Worm (Caenorhabditis elegans) whole organism, L1 larva: Measurements from ENCODE around the gene nkat-1.

Experiments used
- C04F5.9 ChIP-seq: sonication (generic microtip); optimal IDR thresholded peaks from 2 replicates; lab custom pipeline; 2016; ENCODE audit warnings: missing genetic modification characterization, missing compliant biosample characterization
- F16B12.6 ChIP-seq: fragments of 150-350 bp; optimal IDR thresholded peaks from 2 replicates; lab custom pipeline; 2014; ENCODE audit warnings: missing biosample characterization, missing genetic modification characterization
- aha-1 ChIP-seq: fragments of 150-350 bp; optimal IDR thresholded peaks from 2 replicates; lab custom pipeline; 2014; ENCODE audit warnings: missing biosample characterization, missing genetic modification characterization
- alr-1 ChIP-seq: fragments of 200-800 bp; sonication (Bioruptor generic); optimal IDR thresholded peaks from 2 replicates; lab custom pipeline; 2018; ENCODE audit warnings: borderline replicate concordance, mild to moderate bottlenecking, missing genetic modification characterization, missing compliant biosample characterization
- ama-1 ChIP-seq: fragments of 150-350 bp; optimal IDR thresholded peaks from 2 replicates; lab custom pipeline; 2014
- ceh-63 ChIP-seq: fragments of 200-800 bp; sonication (Bioruptor generic); optimal IDR thresholded peaks from 2 replicates; lab custom pipeline; 2018; ENCODE audit warnings: mild to moderate bottlenecking, missing genetic modification characterization, missing compliant biosample characterization
- ceh-8 ChIP-seq: fragments of 200-800 bp; sonication (Bioruptor generic); optimal IDR thresholded peaks from 2 replicates; lab custom pipeline; 2018; ENCODE audit warnings: mild to moderate bottlenecking, missing genetic modification characterization, moderate library complexity, missing compliant biosample characterization
- ceh-82 ChIP-seq, 3 experiments: fragments of 150-350 bp in 1 of 3; sonication (generic microtip) in 2 of 3; optimal IDR thresholded peaks; 2 replicates each; lab custom pipeline; 2014 to 2017; ENCODE audit warnings: missing biosample characterization in 3 of 3, missing genetic modification characterization in 3 of 3
- ceh-88 ChIP-seq: fragments of 200-800 bp; sonication (Bioruptor generic); IDR thresholded peaks from 2 replicates; pipeline ENCODE4 v1.3.6; 2022; ENCODE audit warnings: missing genetic modification characterization, missing compliant biosample characterization
- ceh-90 ChIP-seq: sonication (generic microtip); optimal IDR thresholded peaks from 2 replicates; lab custom pipeline; 2016; ENCODE audit warnings: missing genetic modification characterization, missing compliant biosample characterization
- ces-1 ChIP-seq: fragments of 150-350 bp; optimal IDR thresholded peaks from 2 replicates; lab custom pipeline; 2014; ENCODE audit warnings: missing biosample characterization, missing genetic modification reagents, missing genetic modification characterization
- dpl-1 ChIP-seq, 3 experiments: fragments of 150-350 bp in 2 of 3; sonication (generic microtip) in 1 of 3; optimal IDR thresholded peaks; 2 replicates each; lab custom pipeline; 2014 to 2017; ENCODE audit warnings: missing biosample characterization in 3 of 3, missing genetic modification characterization in 3 of 3, missing genetic modification reagents in 3 of 3
- efl-3 ChIP-seq: fragments of 200-800 bp; sonication (Bioruptor generic); optimal IDR thresholded peaks from 2 replicates; lab custom pipeline; 2018; ENCODE audit warnings: mild to moderate bottlenecking, missing genetic modification characterization, missing compliant biosample characterization
- egl-27 ChIP-seq, 2 experiments: fragments of 150-350 bp in 1 of 2; sonication (generic microtip); optimal IDR thresholded peaks; 3 replicates each; lab custom pipeline; 2017 to 2018; ENCODE audit warnings: missing biosample characterization in 2 of 2, missing genetic modification characterization in 2 of 2, missing genetic modification reagents in 2 of 2
- elt-2 ChIP-seq: sonication (generic microtip); optimal IDR thresholded peaks from 2 replicates; lab custom pipeline; 2016; ENCODE audit warnings: missing genetic modification characterization, mild to moderate bottlenecking, inconsistent platforms, missing compliant biosample characterization, missing genetic modification reagents
- ets-5 ChIP-seq: fragments of 200-800 bp; sonication (Bioruptor generic); IDR thresholded peaks from 2 replicates; pipeline ENCODE4 v1.3.6; 2022; ENCODE audit warnings: missing genetic modification characterization, missing compliant biosample characterization
- fkh-10 ChIP-seq: sonication (generic microtip); optimal IDR thresholded peaks from 2 replicates; lab custom pipeline; 2017; ENCODE audit warnings: missing biosample characterization, missing genetic modification reagents, missing genetic modification characterization
- fos-1 ChIP-seq: fragments of 150-350 bp; optimal IDR thresholded peaks from 2 replicates; lab custom pipeline; 2014; ENCODE audit warnings: missing biosample characterization, missing genetic modification characterization
- hlh-17 ChIP-seq: fragments of 200-800 bp; sonication (Bioruptor generic); optimal IDR thresholded peaks from 2 replicates; lab custom pipeline; 2018; ENCODE audit warnings: missing genetic modification characterization, mild to moderate bottlenecking, missing compliant biosample characterization, moderate library complexity, borderline replicate concordance
- hlh-4 ChIP-seq: sonication (generic microtip); optimal IDR thresholded peaks from 2 replicates; lab custom pipeline; 2016; ENCODE audit warnings: mild to moderate bottlenecking, missing genetic modification characterization, missing compliant biosample characterization
- hpl-2 ChIP-seq: fragments of 150-350 bp; optimal IDR thresholded peaks from 2 replicates; lab custom pipeline; 2014; ENCODE audit warnings: missing biosample characterization, missing genetic modification reagents, missing genetic modification characterization
- irx-1 ChIP-seq: sonication (generic microtip); optimal IDR thresholded peaks from 2 replicates; lab custom pipeline; 2016; ENCODE audit warnings: missing genetic modification characterization, missing compliant biosample characterization
- isw-1 ChIP-seq: fragments of 200-800 bp; sonication (Bioruptor generic); IDR thresholded peaks from 2 replicates; pipeline ENCODE4 v1.3.6; 2022; ENCODE audit warnings: missing genetic modification characterization, missing compliant biosample characterization
- lin-13 ChIP-seq: fragments of 150-350 bp; optimal IDR thresholded peaks from 2 replicates; lab custom pipeline; 2014; ENCODE audit warnings: missing biosample characterization, missing genetic modification reagents, missing genetic modification characterization
- lin-14 ChIP-seq: fragments of 200-800 bp; sonication (Bioruptor generic); optimal IDR thresholded peaks from 2 replicates; lab custom pipeline; 2018; ENCODE audit warnings: mild to moderate bottlenecking, missing genetic modification characterization, moderate library complexity, missing compliant biosample characterization
- lin-15B ChIP-seq: fragments of 150-350 bp; sonication (generic microtip); optimal IDR thresholded peaks from 3 replicates; lab custom pipeline; 2014; ENCODE audit warnings: missing biosample characterization, missing genetic modification characterization
- lin-35 ChIP-seq, 2 experiments: fragments of 150-350 bp; optimal IDR thresholded peaks; 2 replicates each; lab custom pipeline; 2014; ENCODE audit warnings: missing biosample characterization in 2 of 2, missing genetic modification characterization in 2 of 2, missing genetic modification reagents in 2 of 2
- lin-39 ChIP-seq: fragments of 150-350 bp; optimal IDR thresholded peaks from 2 replicates; lab custom pipeline; 2014; ENCODE audit warnings: missing biosample characterization, missing genetic modification reagents, missing genetic modification characterization
- lsy-2 ChIP-seq, 2 experiments: fragments of 150-350 bp; optimal IDR thresholded peaks; 2 replicates each; lab custom pipeline; 2014; ENCODE audit warnings: missing biosample characterization in 2 of 2, missing genetic modification characterization in 2 of 2
- mef-2 ChIP-seq: fragments of 150-350 bp; optimal IDR thresholded peaks from 2 replicates; lab custom pipeline; 2014; ENCODE audit warnings: missing biosample characterization, missing genetic modification characterization
- mep-1 ChIP-seq: fragments of 150-350 bp; optimal IDR thresholded peaks from 2 replicates; lab custom pipeline; 2014; ENCODE audit warnings: missing biosample characterization, missing genetic modification characterization
- nhr-11 ChIP-seq: fragments of 150-350 bp; optimal IDR thresholded peaks from 2 replicates; lab custom pipeline; 2014; ENCODE audit warnings: missing biosample characterization, missing genetic modification characterization
- nhr-12 ChIP-seq: sonication (generic microtip); optimal IDR thresholded peaks from 2 replicates; lab custom pipeline; 2017; ENCODE audit warnings: missing biosample characterization, missing genetic modification characterization
- nhr-19 ChIP-seq: fragments of 200-800 bp; sonication (Bioruptor generic); conservative IDR thresholded peaks from 2 replicates; pipeline ENCODE4 v1.3.6; 2022; ENCODE audit warnings: missing genetic modification characterization, missing compliant biosample characterization
- nhr-47 ChIP-seq: sonication (generic microtip); optimal IDR thresholded peaks from 2 replicates; lab custom pipeline; 2016; ENCODE audit warnings: mild to moderate bottlenecking, missing genetic modification characterization, moderate library complexity, missing compliant biosample characterization
- nhr-71 ChIP-seq: sonication (generic microtip); optimal IDR thresholded peaks from 2 replicates; lab custom pipeline; 2016; ENCODE audit warnings: mild to moderate bottlenecking, missing genetic modification characterization, moderate library complexity, missing compliant biosample characterization
- nhr-76 ChIP-seq: sonication (generic microtip); optimal IDR thresholded peaks from 2 replicates; lab custom pipeline; 2017; ENCODE audit warnings: missing biosample characterization, missing genetic modification characterization
- nhr-90 ChIP-seq: sonication (generic microtip); optimal IDR thresholded peaks from 2 replicates; lab custom pipeline; 2016; ENCODE audit warnings: mild to moderate bottlenecking, missing genetic modification characterization, missing compliant biosample characterization; ENCODE audit not compliant: poor library complexity
- pag-3 ChIP-seq: sonication (generic microtip); optimal IDR thresholded peaks from 2 replicates; lab custom pipeline; 2017; ENCODE audit warnings: missing genetic modification characterization, mild to moderate bottlenecking, missing compliant biosample characterization, antibody characterized with exemption, borderline replicate concordance; ENCODE audit not compliant: insufficient read depth
- snpc-4 ChIP-seq: fragments of 150-350 bp; optimal IDR thresholded peaks from 2 replicates; lab custom pipeline; 2014; ENCODE audit warnings: missing biosample characterization, missing genetic modification characterization
- snu-23 ChIP-seq: sonication (generic microtip); optimal IDR thresholded peaks from 2 replicates; lab custom pipeline; 2016; ENCODE audit warnings: missing genetic modification characterization, missing compliant biosample characterization
- sox-4 ChIP-seq: sonication (generic microtip); optimal IDR thresholded peaks from 2 replicates; lab custom pipeline; 2016; ENCODE audit warnings: missing genetic modification characterization, missing compliant biosample characterization
- swsn-7 ChIP-seq: sonication (generic microtip); optimal IDR thresholded peaks from 2 replicates; lab custom pipeline; 2016; ENCODE audit warnings: missing genetic modification characterization, missing compliant biosample characterization
- tlp-1 ChIP-seq: fragments of 150-350 bp; optimal IDR thresholded peaks from 2 replicates; lab custom pipeline; 2014; ENCODE audit warnings: missing biosample characterization, missing genetic modification characterization
- unc-30 ChIP-seq: sonication (generic microtip); optimal IDR thresholded peaks from 2 replicates; lab custom pipeline; 2017; ENCODE audit warnings: missing biosample characterization, missing genetic modification characterization
- unc-62 ChIP-seq: fragments of 150-350 bp; optimal IDR thresholded peaks from 2 replicates; lab custom pipeline; 2014; ENCODE audit warnings: missing biosample characterization, missing genetic modification reagents, missing genetic modification characterization
- unc-86 ChIP-seq: sonication (generic microtip); optimal IDR thresholded peaks from 2 replicates; lab custom pipeline; 2016; ENCODE audit warnings: missing genetic modification characterization, missing compliant biosample characterization
- unc-98 ChIP-seq: fragments of 200-800 bp; sonication (Bioruptor generic); IDR thresholded peaks from 2 replicates; pipeline ENCODE4 v1.3.6; 2022; ENCODE audit warnings: missing genetic modification characterization, missing compliant biosample characterization
- vab-15 ChIP-seq: sonication (generic microtip); optimal IDR thresholded peaks from 2 replicates; lab custom pipeline; 2017; ENCODE audit warnings: missing genotype, mild to moderate bottlenecking, missing genetic modification characterization, missing compliant biosample characterization
- xbp-1 ChIP-seq: sonication (generic microtip); optimal IDR thresholded peaks from 2 replicates; lab custom pipeline; 2016; ENCODE audit warnings: missing genetic modification characterization, missing compliant biosample characterization
- zag-1 ChIP-seq: fragments of 150-350 bp; optimal IDR thresholded peaks from 2 replicates; lab custom pipeline; 2014; ENCODE audit warnings: missing biosample characterization, missing genetic modification characterization
- zip-4 ChIP-seq: fragments of 200-800 bp; sonication (Bioruptor generic); optimal IDR thresholded peaks from 2 replicates; lab custom pipeline; 2018; ENCODE audit warnings: mild to moderate bottlenecking, missing genetic modification characterization, moderate library complexity, missing compliant biosample characterization
- ztf-11 ChIP-seq, 2 experiments: sonication (generic microtip); optimal IDR thresholded peaks; 2 replicates each; lab custom pipeline; 2016 to 2017; ENCODE audit warnings: missing genetic modification characterization in 2 of 2, missing biosample characterization in 1 of 2, missing compliant biosample characterization in 1 of 2

The nkat-1 gene

ce11 chrX:14173850-14174249 lies 33.9 kb upstream of the nkat-1 start, which contains the start of gene idhb-1:
Gene idhb-1, minus strand, starts transcription at chrX:14174063.
- TF ChIP-seq ceh-63 (GFP tag; lab: Kevin White, UChicago) (no peak), hpl-2 (peak; percentile 47), irx-1 (peak; percentile 49), lin-13 (GFP tag; lab: Kevin White, UChicago) (peak; percentile 69), snpc-4 (tag; lab: Kevin White, UChicago) (peak; percentile 62), mef-2 (tag; lab: Kevin White, UChicago) (no peak), zip-4 (GFP tag; lab: Kevin White, UChicago) (no peak), lin-39 (tag; lab: Kevin White, UChicago) (peak; percentile 67), lin-35 (GFP tag; optimal IDR thresholded peaks at IDR 0.05; lab: Kevin White, UChicago) (peak; percentile 46 to 81), snu-23 (GFP tag; lab: Kevin White, UChicago) (peak; percentile 83), nhr-11 (tag; lab: Kevin White, UChicago) (no peak), fos-1 (tag; lab: Kevin White, UChicago) (peak; percentile 37), ceh-90 (tag; lab: Kevin White, UChicago) (no peak), ceh-82 (tag; optimal IDR thresholded peaks at IDR 0.05; lab: Kevin White, UChicago) (peak; percentile 71 to 88 (median 75)), tlp-1 (tag; lab: Kevin White, UChicago) (no peak), nhr-71 (peak; percentile 89), nhr-76 (no peak), lin-15B (tag; lab: Kevin White, UChicago) (no peak), lsy-2 (tag; optimal IDR thresholded peaks at IDR 0.05; lab: Kevin White, UChicago) (peak; percentile 81), C04F5.9 (tag; lab: Kevin White, UChicago) (no peak), sox-4 (tag; lab: Kevin White, UChicago) (no peak), xbp-1 (peak; percentile 60), ama-1 (lab: Kevin White, UChicago) (no peak), unc-98 (GFP tag; lab: Robert Waterston, UW) (no peak), F16B12.6 (peak; percentile 36), ceh-8 (GFP tag; lab: Kevin White, UChicago) (no peak), egl-27 (tag; optimal IDR thresholded peaks at IDR 0.05; lab: Kevin White, UChicago) (no peak), pag-3 (tag; lab: Kevin White, UChicago) (peak; percentile 10), aha-1 (tag; lab: Kevin White, UChicago) (no peak), nhr-12 (tag; lab: Kevin White, UChicago) (no peak), nhr-19 (peak; percentile 81), efl-3 (no peak), ets-5 (GFP tag; lab: Robert Waterston, UW) (no peak), nhr-47 (tag; lab: Kevin White, UChicago) (peak; percentile 86), mep-1 (tag; lab: Kevin White, UChicago) (peak; percentile 67), hlh-4 (tag; lab: Kevin White, UChicago) (no peak), ces-1 (GFP tag; lab: Kevin White, UChicago) (no peak), ztf-11 (tag; optimal IDR thresholded peaks at IDR 0.05; lab: Kevin White, UChicago) (no peak), unc-86 (peak; percentile 64), vab-15 (tag; lab: Kevin White, UChicago) (no peak), lin-14 (GFP tag; lab: Kevin White, UChicago) (peak; percentile 89), isw-1 (GFP tag; lab: Robert Waterston, UW) (peak; percentile 53), hlh-17 (GFP tag; lab: Kevin White, UChicago) (no peak), alr-1 (no peak), zag-1 (tag; lab: Kevin White, UChicago) (peak; percentile 5), unc-62 (no peak), ceh-88 (GFP tag; lab: Robert Waterston, UW) (no peak), unc-30 (tag; lab: Kevin White, UChicago) (no peak), nhr-90 (tag; lab: Kevin White, UChicago) (peak; percentile 74), elt-2 (no peak), fkh-10 (GFP tag; lab: Kevin White, UChicago) (peak; percentile 31), swsn-7 (tag; lab: Kevin White, UChicago) (peak; percentile 83), dpl-1 (GFP tag; optimal IDR thresholded peaks at IDR 0.05; lab: Kevin White, UChicago) (peak; percentile 50 to 70 (median 70))
